Fruit fly (Drosophila melanogaster) S2 (cell line): ENCODE measurements around the gene tw.

Experiments used
- CG8478 ChIP-seq: fragments of >200 bp; optimal IDR thresholded peaks from 2 replicates; lab custom pipeline; 2018
- CTCF ChIP-seq, 2 experiments: fragments of >200 bp; optimal IDR thresholded peaks; 2 replicates each; lab custom pipeline; 2018

DNA sequence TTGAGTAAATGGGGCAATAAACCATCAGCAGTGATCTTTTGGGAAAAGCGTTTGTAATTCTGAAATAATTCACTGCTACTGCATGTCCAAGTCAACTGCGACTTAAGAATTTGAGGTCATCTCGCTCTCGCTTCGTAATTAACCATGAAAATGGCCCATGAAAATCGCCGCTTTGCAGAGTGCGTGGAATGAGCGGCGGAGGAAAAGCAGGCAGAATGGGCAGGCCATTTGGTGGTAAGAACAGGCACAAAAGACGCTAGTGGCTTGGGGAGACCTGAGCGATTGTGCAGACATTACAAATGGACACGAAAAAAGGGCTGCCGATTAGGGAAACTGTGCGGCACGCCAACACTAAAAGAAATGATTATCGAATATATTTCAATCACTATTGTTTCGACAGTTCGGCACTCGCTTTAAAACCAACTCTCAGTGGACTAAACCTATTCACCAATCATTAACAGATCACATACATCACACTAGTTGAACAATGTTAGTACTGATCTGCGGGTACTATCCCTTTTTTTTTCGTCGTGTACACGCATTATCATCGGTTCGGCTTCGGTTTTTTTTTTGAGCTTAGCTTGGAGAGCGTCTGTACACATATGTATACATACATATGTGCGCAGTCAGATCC, 13.0 kb upstream of the tw start:
- no peak for TF ChIP-seq CTCF (optimal IDR thresholded peaks at IDR 0.05; lab: Kevin White, UChicago)
- no peak for TF ChIP-seq CG8478 (lab: Kevin White, UChicago)
